Worm (Caenorhabditis elegans): ENCODE results near the gene mec-14.

The mec-14 gene

DNA sequence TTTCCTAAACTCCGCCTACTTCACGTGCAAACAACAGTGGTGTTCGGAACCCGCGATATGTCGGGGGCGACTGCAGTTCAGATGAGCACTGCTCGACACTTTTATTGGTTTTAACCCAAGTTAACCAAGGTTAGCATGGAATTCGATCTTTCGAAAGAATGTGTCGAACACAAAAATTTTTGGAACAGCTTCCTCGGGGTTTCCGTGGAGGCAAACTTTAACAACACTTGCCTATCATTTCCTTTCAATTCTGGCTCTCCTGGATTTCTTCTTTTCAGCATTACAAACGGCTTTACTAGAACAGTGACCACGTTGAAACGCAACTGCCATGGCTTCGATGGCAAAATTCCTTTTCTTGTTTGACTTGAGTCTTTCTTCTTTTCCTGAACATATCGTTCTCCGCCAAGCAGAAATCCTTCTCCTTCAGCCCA, 51.5 kb downstream of the mec-14 start (continued):
- TF ChIP-seq F44E2.7 (GFP tag; IDR thresholded peaks at IDR 0.05) (no peak), hlh-30 (tag; optimal IDR thresholded peaks at IDR 0.05; ENCODE audit: insufficient read depth) (peak; percentile 72), fkh-10 (GFP tag; optimal IDR thresholded peaks at IDR 0.05) (no peak), daf-8 (GFP tag; IDR thresholded peaks at IDR 0.05) (no peak), F49E8.2 (tag; optimal IDR thresholded peaks at IDR 0.05; ENCODE audit: borderline replicate concordance) (peak; percentile 89), hmg-1.1 (GFP tag; IDR thresholded peaks at IDR 0.05) (peak; percentile 27; the same call in 1 of the 2 replicates), hif-1 (tag; optimal IDR thresholded peaks at IDR 0.05) (peak in 1 of 2 experiments; percentile 15), ceh-82 (tag; optimal IDR thresholded peaks at IDR 0.05) (no peak), lin-39 (tag; optimal IDR thresholded peaks at IDR 0.05) (no peak), duxl-1 (tag; optimal IDR thresholded peaks at IDR 0.05; ENCODE audit: poor library complexity) (peak; percentile 82)

DNA sequence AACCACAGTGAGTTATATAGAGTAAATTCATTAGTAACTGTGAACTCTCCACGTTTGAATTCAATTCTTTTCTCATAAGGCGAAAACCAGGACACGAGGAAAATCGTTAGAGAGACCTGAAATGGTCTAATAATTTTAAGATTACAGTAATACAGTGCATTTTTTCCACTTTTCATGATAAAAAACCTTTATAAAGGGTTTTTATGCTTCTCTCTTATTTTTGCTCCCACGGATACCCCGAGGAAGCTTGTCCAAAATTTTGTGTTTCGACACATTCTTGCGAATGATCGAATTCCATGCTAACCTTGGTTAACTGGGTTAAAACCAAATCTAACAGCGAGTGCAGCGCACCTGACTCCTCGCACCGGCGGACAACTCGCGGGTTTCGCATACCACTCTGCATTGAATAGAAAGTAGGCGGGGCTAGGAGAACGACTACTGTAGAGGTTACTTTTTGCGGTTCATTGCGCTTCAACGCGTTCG, 52.5 kb downstream of the mec-14 start:
- peak in 1 of 2 experiments; percentile 56 for TF ChIP-seq lsy-2 (tag; optimal IDR thresholded peaks at IDR 0.05)
- no peak for TF ChIP-seq ceh-32 (tag; optimal IDR thresholded peaks at IDR 0.05; ENCODE audit: poor library complexity)
- peak; percentile 80 for TF ChIP-seq mdt-29 (GFP tag; IDR thresholded peaks at IDR 0.05)
- TF ChIP-seq hlh-30 (tag; optimal IDR thresholded peaks at IDR 0.05; ENCODE audit: insufficient read depth), result peak; percentile 32
- no peak for TF ChIP-seq unc-39 (tag; optimal IDR thresholded peaks at IDR 0.05)
- no peak for TF ChIP-seq jun-1 (tag; optimal IDR thresholded peaks at IDR 0.05)
- no peak for TF ChIP-seq ceh-20 (GFP tag; IDR thresholded peaks at IDR 0.05)
- peak; percentile 56 for TF ChIP-seq lin-38 (GFP tag; IDR thresholded peaks at IDR 0.05)
- no peak for TF ChIP-seq T20F7.1 (GFP tag; optimal IDR thresholded peaks at IDR 0.05)
- TF ChIP-seq dmd-9 (GFP tag; IDR thresholded peaks at IDR 0.05), result no peak
- no peak for TF ChIP-seq fos-1 (tag; optimal IDR thresholded peaks at IDR 0.05)
- TF ChIP-seq nhr-76 (tag; optimal IDR thresholded peaks at IDR 0.05), result no peak
- TF ChIP-seq Y105C5A.15 (GFP tag; IDR thresholded peaks at IDR 0.05), result no peak
- peak; percentile 66 for TF ChIP-seq F49E8.2 (tag; optimal IDR thresholded peaks at IDR 0.05; ENCODE audit: borderline replicate concordance)
- TF ChIP-seq duxl-1 (tag; optimal IDR thresholded peaks at IDR 0.05; ENCODE audit: poor library complexity), result peak; percentile 23
- no peak for TF ChIP-seq ces-1 (GFP tag; optimal IDR thresholded peaks at IDR 0.05)
- TF ChIP-seq php-3 (GFP tag; IDR thresholded peaks at IDR 0.05), result no peak
- peak; percentile 82 for TF ChIP-seq snpc-4 (tag; optimal IDR thresholded peaks at IDR 0.05)
- TF ChIP-seq R02D3.7 (tag; optimal IDR thresholded peaks at IDR 0.05), result no peak
- no peak for TF ChIP-seq Y5F2A.4 (GFP tag; optimal IDR thresholded peaks at IDR 0.05)
- no peak for TF ChIP-seq nhr-10 (tag; optimal IDR thresholded peaks at IDR 0.05)
- no peak for TF ChIP-seq ceh-44 (GFP tag; IDR thresholded peaks at IDR 0.05)
- TF ChIP-seq nhr-28 (tag; optimal IDR thresholded peaks at IDR 0.05), result no peak
- peak; percentile 33 for TF ChIP-seq hlh-11 (tag; optimal IDR thresholded peaks at IDR 0.05)
- no peak for TF ChIP-seq tra-1 (GFP tag; IDR thresholded peaks at IDR 0.05)
- TF ChIP-seq attf-4 (tag; optimal IDR thresholded peaks at IDR 0.05), result no peak
- no peak for TF ChIP-seq hmg-1.1 (GFP tag; IDR thresholded peaks at IDR 0.05)
- TF ChIP-seq zip-2 (tag; optimal IDR thresholded peaks at IDR 0.05), result no peak
- TF ChIP-seq nhr-11 (tag; optimal IDR thresholded peaks at IDR 0.05), result no peak
- TF ChIP-seq arid-1 (GFP tag; conservative IDR thresholded peaks at IDR 0.05), result peak; percentile 53
- TF ChIP-seq nhr-41 (GFP tag; IDR thresholded peaks at IDR 0.05), result no peak
- no peak for TF ChIP-seq F26F4.8 (GFP tag; conservative IDR thresholded peaks at IDR 0.05)
- TF ChIP-seq pqm-1 (tag; optimal IDR thresholded peaks at IDR 0.05), result no peak
- no peak for TF ChIP-seq lin-15B (tag; optimal IDR thresholded peaks at IDR 0.05)
- no peak for TF ChIP-seq spr-1 (tag; optimal IDR thresholded peaks at IDR 0.05)
- TF ChIP-seq Y48G9A.11 (GFP tag; IDR thresholded peaks at IDR 0.05), result peak; percentile 68
- peak; percentile 60; the same call in 1 of the 2 replicates for TF ChIP-seq egl-43 (GFP tag; IDR thresholded peaks at IDR 0.05)
- TF ChIP-seq mep-1 (tag; optimal IDR thresholded peaks at IDR 0.05), result no peak
- no peak for TF ChIP-seq daf-16 (GFP tag; optimal IDR thresholded peaks at IDR 0.05)
- peak; percentile 25 for TF ChIP-seq daf-16 (tag; optimal IDR thresholded peaks at IDR 0.05)
- no peak for TF ChIP-seq nhr-111 (GFP tag; optimal IDR thresholded peaks at IDR 0.05)
- peak; percentile 69 for TF ChIP-seq ama-1 (optimal IDR thresholded peaks at IDR 0.05)
- TF ChIP-seq ZK546.5 (tag; optimal IDR thresholded peaks at IDR 0.05), result no peak
- TF ChIP-seq D1046.2 (GFP tag; IDR thresholded peaks at IDR 0.05), result no peak

Data from whole organism, L4 larva.